Worm (Caenorhabditis elegans): Measurements from ENCODE around the gene lon-3.

DNA sequence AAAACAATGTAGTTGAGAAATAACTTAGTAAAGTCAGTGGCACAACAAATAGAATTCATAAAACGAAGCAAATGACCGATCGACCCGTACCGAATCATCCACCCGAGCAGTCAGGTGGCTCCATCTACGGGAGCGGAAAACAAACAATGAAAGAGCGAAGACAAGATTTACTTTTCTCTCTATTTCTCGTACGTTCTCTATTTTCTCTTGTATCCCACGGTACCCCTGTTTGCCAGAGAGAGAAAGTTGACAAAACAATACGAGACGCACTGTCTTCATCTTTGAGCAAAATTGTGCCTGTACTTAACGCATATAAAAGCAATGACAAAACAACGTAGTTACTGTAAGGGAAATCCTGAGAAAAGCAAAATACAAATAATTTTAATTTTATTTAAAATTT is 1.8 kb downstream of the lon-3 start:
- TF ChIP-seq pha-4 (tag; optimal IDR thresholded peaks at IDR 0.05): no peak
- no peak for TF ChIP-seq unc-3 (GFP tag; conservative IDR thresholded peaks at IDR 0.05)
- TF ChIP-seq unc-3 (tag; optimal IDR thresholded peaks at IDR 0.05): no peak
- no peak for TF ChIP-seq ama-1 (optimal IDR thresholded peaks at IDR 0.05)
- no peak for TF ChIP-seq tbx-2 (tag; optimal IDR thresholded peaks at IDR 0.05)
